Fruit fly (Drosophila melanogaster) whole organism, adult: Measurements from ENCODE around the gene NC2beta.

Source experiments
- CG14711 ChIP-seq: fragments of 200-800 bp; sonication (Bioruptor generic); optimal IDR thresholded peaks from 2 replicates; lab custom pipeline; 2018; ENCODE audit warnings: missing biosample characterization, mild to moderate bottlenecking, missing genetic modification characterization, moderate library complexity
- CG1620 ChIP-seq: fragments of 200-800 bp; sonication (Bioruptor generic); optimal IDR thresholded peaks from 2 replicates; lab custom pipeline; 2016; ENCODE audit warnings: missing biosample characterization, missing genetic modification characterization
- CG33017 ChIP-seq: fragments of 200-800 bp; sonication (Bioruptor generic); optimal IDR thresholded peaks from 2 replicates; lab custom pipeline; 2018; ENCODE audit warnings: missing biosample characterization, mild to moderate bottlenecking, missing genetic modification characterization, moderate library complexity
- Mnt ChIP-seq: fragments of 200-800 bp; sonication (Bioruptor generic); optimal IDR thresholded peaks from 2 replicates; lab custom pipeline; 2016; ENCODE audit warnings: missing biosample characterization, mild to moderate bottlenecking, missing genetic modification characterization
- tj ChIP-seq: fragments of 200-800 bp; sonication (Bioruptor generic); optimal IDR thresholded peaks from 3 replicates; lab custom pipeline; 2017; ENCODE audit warnings: missing biosample characterization, mild to moderate bottlenecking, missing genetic modification characterization, moderate library complexity

dm6 chr2L:15026582-15026981 lies 19.0 kb downstream of the NC2beta start, which contains the start of gene CG33310:
- TF ChIP-seq CG33017: no peak
- no peak for TF ChIP-seq CG1620 (GFP tag; lab: Kevin White, UChicago)
- TF ChIP-seq tj (GFP tag; lab: Kevin White, UChicago): no peak
- TF ChIP-seq CG14711 (tag; lab: Kevin White, UChicago): no peak
- TF ChIP-seq Mnt (GFP tag; lab: Kevin White, UChicago): no peak
